Worm (Caenorhabditis elegans): Measurements from ENCODE around the gene cyp-37A1.

cyp-37A1 gene

ce11 chrII:14050506-14050905 lies 33.7 kb upstream of the cyp-37A1 start (continued):
- TF ChIP-seq unc-62 (GFP tag; optimal IDR thresholded peaks at IDR 0.05 in 1 of 2), result peak in 1 of 2 experiments; percentile 44
- no peak for TF ChIP-seq unc-62 (tag; optimal IDR thresholded peaks at IDR 0.05)
- TF ChIP-seq mxl-3 (GFP tag; optimal IDR thresholded peaks at IDR 0.05), result peak; percentile 83
- TF ChIP-seq lsy-2 (tag; optimal IDR thresholded peaks at IDR 0.05), result peak in 1 of 2 experiments; percentile 61
- peak; percentile 44; the same call in 1 of the 2 replicates for TF ChIP-seq pha-4 (GFP tag; IDR thresholded peaks at IDR 0.05)
- peak; percentile 75 for TF ChIP-seq pha-4 (tag; optimal IDR thresholded peaks at IDR 0.05)
- 0 out of 2 replicates have a peak, but pooled peaks have one; percentile 20 for TF ChIP-seq T26A8.4 (GFP tag; IDR thresholded peaks at IDR 0.05)
- TF ChIP-seq nhr-42 (GFP tag; IDR thresholded peaks at IDR 0.05), result peak; percentile 59; the same call in 1 of the 2 replicates
- peak; percentile 21 for TF ChIP-seq pqm-1 (tag; optimal IDR thresholded peaks at IDR 0.05)
- peak; percentile 91 for TF ChIP-seq dmd-6 (GFP tag; IDR thresholded peaks at IDR 0.05)
- TF ChIP-seq hlh-11 (tag; optimal IDR thresholded peaks at IDR 0.05), result peak; percentile 96
- TF ChIP-seq saeg-2 (GFP tag; IDR thresholded peaks at IDR 0.05), result 0 out of 2 replicates have a peak, but pooled peaks have one; percentile 50
- TF ChIP-seq daf-8 (GFP tag; IDR thresholded peaks at IDR 0.05), result no peak
- no peak for TF ChIP-seq aha-1 (tag)
- no peak for TF ChIP-seq dmd-9 (GFP tag; IDR thresholded peaks at IDR 0.05)
- no peak for TF ChIP-seq ztf-11 (tag; optimal IDR thresholded peaks at IDR 0.05)
- TF ChIP-seq dpl-1 (GFP tag; optimal IDR thresholded peaks at IDR 0.05), result peak; percentile 29
- no peak for TF ChIP-seq ctbp-1 (GFP tag; IDR thresholded peaks at IDR 0.05)
- peak; percentile 89 for TF ChIP-seq nhr-28 (tag; optimal IDR thresholded peaks at IDR 0.05)
- no peak for TF ChIP-seq nhr-76 (tag; optimal IDR thresholded peaks at IDR 0.05)
- TF ChIP-seq madf-9 (GFP tag; conservative IDR thresholded peaks at IDR 0.05), result no peak
- TF ChIP-seq dve-1 (tag; optimal IDR thresholded peaks at IDR 0.05; ENCODE audit: insufficient read depth), result peak; percentile 90
- TF ChIP-seq F37D6.2 (tag; optimal IDR thresholded peaks at IDR 0.05), result no peak
- no peak for TF ChIP-seq mdt-29 (GFP tag; IDR thresholded peaks at IDR 0.05)
- peak; percentile 91 for TF ChIP-seq lin-38 (GFP tag; IDR thresholded peaks at IDR 0.05)
- no peak for TF ChIP-seq T20F7.1 (GFP tag; optimal IDR thresholded peaks at IDR 0.05)
- peak; percentile 71 for TF ChIP-seq nhr-48 (tag; optimal IDR thresholded peaks at IDR 0.05)
- peak; percentile 80 for TF ChIP-seq hmg-1.1 (GFP tag; IDR thresholded peaks at IDR 0.05)
- peak; percentile 51 for TF ChIP-seq nhr-11 (tag; optimal IDR thresholded peaks at IDR 0.05)
- no peak for TF ChIP-seq R02D3.7 (tag; optimal IDR thresholded peaks at IDR 0.05)
- 0 out of 2 replicates have a peak, but pooled peaks have one; percentile 48 for TF ChIP-seq lin-1 (GFP tag; IDR thresholded peaks at IDR 0.05)
- TF ChIP-seq skn-1 (tag; optimal IDR thresholded peaks at IDR 0.05), result no peak
- TF ChIP-seq F44E2.7 (GFP tag; IDR thresholded peaks at IDR 0.05), result no peak
- peak; percentile 55 for TF ChIP-seq nhr-6 (tag; optimal IDR thresholded peaks at IDR 0.05)
- TF ChIP-seq mdl-1 (tag; optimal IDR thresholded peaks at IDR 0.05), result peak; percentile 44 to 80
- peak in 1 of 2 experiments; percentile 78 for TF ChIP-seq hif-1 (tag; optimal IDR thresholded peaks at IDR 0.05)
- TF ChIP-seq mep-1 (tag; optimal IDR thresholded peaks at IDR 0.05), result peak; percentile 67
- no peak for TF ChIP-seq zfp-2 (tag; optimal IDR thresholded peaks at IDR 0.05)

- TF ChIP-seq ama-1 (optimal IDR thresholded peaks at IDR 0.05) (no peak), nhr-25 (tag; optimal IDR thresholded peaks at IDR 0.05; ENCODE audit: borderline replicate concordance, insufficient read depth) (no peak), tag-97 (GFP tag; IDR thresholded peaks at IDR 0.05) (no peak), mdl-1 (tag; optimal IDR thresholded peaks at IDR 0.05) (peak; percentile 56 to 91), gei-8 (GFP tag; optimal IDR thresholded peaks at IDR 0.05) (no peak), T20F7.1 (GFP tag; optimal IDR thresholded peaks at IDR 0.05) (no peak), ceh-32 (tag; optimal IDR thresholded peaks at IDR 0.05; ENCODE audit: poor library complexity) (no peak), nhr-28 (tag; optimal IDR thresholded peaks at IDR 0.05) (peak; percentile 98), nhr-77 (tag; optimal IDR thresholded peaks at IDR 0.05) (peak; percentile 96), ztf-7 (tag; optimal IDR thresholded peaks at IDR 0.05) (no peak), ceh-44 (GFP tag; IDR thresholded peaks at IDR 0.05) (no peak), daf-8 (GFP tag; IDR thresholded peaks at IDR 0.05) (no peak), zip-11 (GFP tag; IDR thresholded peaks at IDR 0.05) (no peak), ztf-11 (tag; optimal IDR thresholded peaks at IDR 0.05) (no peak), lsy-2 (tag; optimal IDR thresholded peaks at IDR 0.05) (peak in 1 of 2 experiments; percentile 60), zfp-2 (tag; optimal IDR thresholded peaks at IDR 0.05) (no peak), lim-7 (GFP tag; IDR thresholded peaks at IDR 0.05) (no peak), mes-2 (tag; optimal IDR thresholded peaks at IDR 0.05; ENCODE audit: poor library complexity, severe bottlenecking) (peak; percentile 66), mep-1 (tag; optimal IDR thresholded peaks at IDR 0.05) (peak; percentile 12), pqm-1 (tag; optimal IDR thresholded peaks at IDR 0.05) (peak; percentile 82), F44E2.7 (GFP tag; IDR thresholded peaks at IDR 0.05) (no peak), madf-9 (GFP tag; conservative IDR thresholded peaks at IDR 0.05) (no peak), ceh-20 (GFP tag; IDR thresholded peaks at IDR 0.05) (no peak), R02D3.7 (tag; optimal IDR thresholded peaks at IDR 0.05) (no peak)
Observed at ce11 chrII:14049097-14049496, 32.3 kb upstream of the cyp-37A1 start.
